Fruit fly (Drosophila melanogaster) whole organism, wandering third instar larva: Measurements from ENCODE around the gene CG11726.

Source experiments
- Abd-B ChIP-seq: fragments of >200 bp; optimal IDR thresholded peaks from 2 replicates; lab custom pipeline; 2017; ENCODE audit warnings: missing biosample characterization, missing genetic modification characterization
- CG32264 ChIP-seq: fragments of 200-800 bp; sonication (Bioruptor generic); optimal IDR thresholded peaks from 2 replicates; lab custom pipeline; 2016; ENCODE audit warnings: missing biosample characterization, missing genetic modification characterization
- Dfd ChIP-seq: fragments of >200 bp; optimal IDR thresholded peaks from 2 replicates; lab custom pipeline; 2017; ENCODE audit warnings: missing biosample characterization, missing genetic modification characterization
- Dif ChIP-seq: fragments of 200-275, 200-300 bp; sonication (Bioruptor generic); optimal IDR thresholded peaks from 2 replicates; lab custom pipeline; 2018; ENCODE audit warnings: missing biosample characterization, missing genetic modification characterization; ENCODE audit not compliant: partially characterized antibody
- GATAd ChIP-seq: sonication (Bioruptor generic); optimal IDR thresholded peaks from 2 replicates; lab custom pipeline; 2016; ENCODE audit warnings: missing biosample characterization, missing genetic modification characterization
- HLH106 ChIP-seq: fragments of 200-800 bp; optimal IDR thresholded peaks from 3 replicates; lab custom pipeline; 2019; ENCODE audit warnings: missing biosample characterization, mild to moderate bottlenecking, missing genetic modification characterization, moderate library complexity
- Hr78 ChIP-seq: fragments of >200 bp; optimal IDR thresholded peaks from 2 replicates; lab custom pipeline; 2017; ENCODE audit warnings: missing biosample characterization, missing genetic modification characterization
- Hr83 ChIP-seq: fragments of 200-300 bp; sonication (Bioruptor generic); optimal IDR thresholded peaks from 2 replicates; lab custom pipeline; 2016; ENCODE audit warnings: missing biosample characterization, mild to moderate bottlenecking, missing genetic modification characterization, moderate library complexity; ENCODE audit not compliant: poor library complexity, severe bottlenecking
- Jra ChIP-seq: sonication (Bioruptor generic); optimal IDR thresholded peaks from 2 replicates; lab custom pipeline; 2016; ENCODE audit warnings: missing biosample characterization, missing genetic modification characterization
- Mio ChIP-seq: sonication (Bioruptor generic); optimal IDR thresholded peaks from 2 replicates; lab custom pipeline; 2016; ENCODE audit warnings: missing biosample characterization, missing genetic modification characterization
- Myc ChIP-seq: fragments of >200 bp; optimal IDR thresholded peaks from 2 replicates; lab custom pipeline; 2017
- N ChIP-seq: fragments of >200 bp; optimal IDR thresholded peaks from 2 replicates; lab custom pipeline; 2018; ENCODE audit warnings: missing biosample characterization, missing external identifiers, missing genetic modification characterization
- OdsH ChIP-seq: fragments of 200-800 bp; sonication (Bioruptor generic); optimal IDR thresholded peaks from 2 replicates; lab custom pipeline; 2016; ENCODE audit warnings: missing biosample characterization, mild to moderate bottlenecking, missing genetic modification characterization
- Rel ChIP-seq, 2 experiments: fragments of 200-800 bp; sonication (Bioruptor generic) in 1 of 2; optimal IDR thresholded peaks; 2 replicates in 1 of 2; 3 replicates in 1 of 2; lab custom pipeline; 2016 to 2019; ENCODE audit warnings: mild to moderate bottlenecking in 2 of 2, missing biosample characterization in 2 of 2, missing genetic modification characterization in 2 of 2, moderate library complexity in 1 of 2
- Sp1 ChIP-seq: fragments of 200-800 bp; sonication (Bioruptor generic); optimal IDR thresholded peaks from 3 replicates; lab custom pipeline; 2019; ENCODE audit warnings: missing biosample characterization, mild to moderate bottlenecking, missing genetic modification characterization, moderate library complexity
- Vsx2 ChIP-seq: fragments of 200-300, 225-300 bp; sonication (Bioruptor generic); optimal IDR thresholded peaks from 2 replicates; lab custom pipeline; 2018; ENCODE audit warnings: missing biosample characterization, missing genetic modification characterization; ENCODE audit not compliant: partially characterized antibody
- dl ChIP-seq, 2 experiments: fragments of 175-275, 200-275 bp in 1 of 2; fragments of 200-275 bp in 1 of 2; sonication (Bioruptor generic); optimal IDR thresholded peaks; lab custom pipeline; 2018; ENCODE audit warnings: mild to moderate bottlenecking in 2 of 2, missing biosample characterization in 2 of 2, missing genetic modification characterization in 2 of 2, moderate library complexity in 2 of 2; ENCODE audit not compliant: partially characterized antibody in 2 of 2, insufficient read depth in 1 of 2
- dsf ChIP-seq: sonication (Bioruptor generic); optimal IDR thresholded peaks from 2 replicates; lab custom pipeline; 2016; ENCODE audit warnings: missing biosample characterization, missing genetic modification characterization, borderline replicate concordance
- ey ChIP-seq: fragments of 200-800 bp; sonication (Bioruptor generic); optimal IDR thresholded peaks from 2 replicates; lab custom pipeline; 2016; ENCODE audit warnings: missing biosample characterization, missing genetic modification characterization
- foxo ChIP-seq, 2 experiments: fragments of 200-800 bp; sonication (Bioruptor generic); optimal IDR thresholded peaks; 2 replicates in 1 of 2; 3 replicates in 1 of 2; lab custom pipeline; 2016 to 2017; ENCODE audit warnings: missing biosample characterization in 2 of 2, missing genetic modification characterization in 2 of 2
- fru ChIP-seq: fragments of 200-800 bp; sonication (Bioruptor generic); optimal IDR thresholded peaks from 3 replicates; lab custom pipeline; 2016; ENCODE audit warnings: missing biosample characterization, mild to moderate bottlenecking, missing genetic modification characterization
- h ChIP-seq: fragments of 200-800 bp; sonication (Bioruptor generic); optimal IDR thresholded peaks from 3 replicates; lab custom pipeline; 2016; ENCODE audit warnings: missing biosample characterization, mild to moderate bottlenecking, missing genetic modification characterization
- jim ChIP-seq: fragments of 175-275, 200-325 bp; sonication (Bioruptor generic); optimal IDR thresholded peaks from 2 replicates; lab custom pipeline; 2016; ENCODE audit warnings: missing biosample characterization, mild to moderate bottlenecking, missing genetic modification characterization
- lola ChIP-seq: fragments of >200 bp; optimal IDR thresholded peaks from 2 replicates; lab custom pipeline; 2017; ENCODE audit warnings: missing biosample characterization, missing genetic modification characterization
- pan ChIP-seq: fragments of >200 bp; optimal IDR thresholded peaks from 2 replicates; lab custom pipeline; 2017
- psq ChIP-seq: fragments of 200-800 bp; sonication (Bioruptor generic); optimal IDR thresholded peaks from 3 replicates; lab custom pipeline; 2017; ENCODE audit warnings: missing biosample characterization, mild to moderate bottlenecking, missing genetic modification characterization, moderate library complexity
- rgr ChIP-seq: fragments of 200-800 bp; sonication (Bioruptor generic); optimal IDR thresholded peaks from 3 replicates; lab custom pipeline; 2016; ENCODE audit warnings: missing biosample characterization, mild to moderate bottlenecking, missing genetic modification characterization
- sage ChIP-seq: fragments of 200-800 bp; sonication (Bioruptor generic); optimal IDR thresholded peaks from 2 replicates; lab custom pipeline; 2016; ENCODE audit warnings: missing biosample characterization, mild to moderate bottlenecking, missing genetic modification characterization
- sv ChIP-seq: fragments of 200-800 bp; sonication (Bioruptor generic); optimal IDR thresholded peaks from 3 replicates; lab custom pipeline; 2016; ENCODE audit warnings: missing biosample characterization, missing genetic modification characterization
- tai ChIP-seq: sonication (Bioruptor generic); optimal IDR thresholded peaks from 2 replicates; lab custom pipeline; 2016; ENCODE audit warnings: missing biosample characterization, missing genetic modification characterization
- usp ChIP-seq: fragments of >200 bp; optimal IDR thresholded peaks from 2 replicates; lab custom pipeline; 2017; ENCODE audit warnings: missing biosample characterization, missing genetic modification characterization
- woc ChIP-seq: sonication (Bioruptor generic); optimal IDR thresholded peaks from 2 replicates; lab custom pipeline; 2016; ENCODE audit warnings: missing biosample characterization, mild to moderate bottlenecking, missing genetic modification characterization

CG11726 gene

DNA sequence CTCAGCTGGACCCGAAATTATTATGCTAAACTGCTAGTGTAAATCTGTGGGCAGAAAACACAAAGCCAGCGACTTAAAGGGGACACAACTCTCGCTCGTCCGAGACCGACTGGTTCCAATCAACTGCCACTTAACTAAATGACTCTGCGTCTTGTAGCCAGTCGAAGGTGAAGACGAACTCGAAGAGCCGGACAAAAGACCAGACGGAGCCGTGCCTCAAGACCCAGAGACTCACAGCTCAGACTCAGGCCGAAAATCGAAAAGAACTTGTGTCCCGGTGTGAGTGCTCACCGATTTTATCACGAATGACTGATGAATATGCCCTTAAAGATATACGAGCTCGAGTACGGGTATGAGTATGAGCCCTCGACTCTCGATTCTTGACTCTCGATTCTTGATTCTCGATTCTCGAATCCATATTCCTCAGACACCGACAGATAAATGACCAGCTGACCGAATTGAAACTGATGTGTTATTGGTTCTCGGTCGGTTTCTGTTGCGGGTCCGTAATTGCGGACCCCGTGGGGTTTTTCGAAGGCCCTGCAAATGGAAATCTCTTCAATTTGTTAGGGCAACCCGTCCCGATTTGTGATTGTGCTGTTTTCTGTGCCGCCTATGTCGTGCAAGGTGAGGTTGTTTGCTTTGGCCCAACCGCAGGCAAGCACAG lies 12.2 kb downstream of the CG11726 start:
- TF ChIP-seq Rel (GFP tag; optimal IDR thresholded peaks at IDR 0.05; lab: Kevin White, UChicago): no peak
- TF ChIP-seq Rel (tag; optimal IDR thresholded peaks at IDR 0.05; lab: Kevin White, UChicago): peak; percentile 42
- TF ChIP-seq Dif (GFP tag; lab: Kevin White, UChicago): peak; percentile 13
- TF ChIP-seq Vsx2 (GFP tag; lab: Kevin White, UChicago): peak; percentile 10
- TF ChIP-seq CG32264 (GFP tag; lab: Kevin White, UChicago): no peak
- no peak for TF ChIP-seq N (GFP tag; lab: Kevin White, UChicago)
- peak in 1 of 2 experiments; percentile 14 for TF ChIP-seq dl (GFP tag; optimal IDR thresholded peaks at IDR 0.05; lab: Kevin White, UChicago; ENCODE audit: insufficient read depth in 1 of 2, partially characterized antibody in 2 of 2)
- no peak for TF ChIP-seq fru (GFP tag; lab: Kevin White, UChicago)
- TF ChIP-seq Myc (lab: Kevin White, UChicago): no peak
- TF ChIP-seq OdsH (GFP tag; lab: Kevin White, UChicago): no peak
- no peak for TF ChIP-seq Mio (GFP tag; lab: Kevin White, UChicago)

DNA sequence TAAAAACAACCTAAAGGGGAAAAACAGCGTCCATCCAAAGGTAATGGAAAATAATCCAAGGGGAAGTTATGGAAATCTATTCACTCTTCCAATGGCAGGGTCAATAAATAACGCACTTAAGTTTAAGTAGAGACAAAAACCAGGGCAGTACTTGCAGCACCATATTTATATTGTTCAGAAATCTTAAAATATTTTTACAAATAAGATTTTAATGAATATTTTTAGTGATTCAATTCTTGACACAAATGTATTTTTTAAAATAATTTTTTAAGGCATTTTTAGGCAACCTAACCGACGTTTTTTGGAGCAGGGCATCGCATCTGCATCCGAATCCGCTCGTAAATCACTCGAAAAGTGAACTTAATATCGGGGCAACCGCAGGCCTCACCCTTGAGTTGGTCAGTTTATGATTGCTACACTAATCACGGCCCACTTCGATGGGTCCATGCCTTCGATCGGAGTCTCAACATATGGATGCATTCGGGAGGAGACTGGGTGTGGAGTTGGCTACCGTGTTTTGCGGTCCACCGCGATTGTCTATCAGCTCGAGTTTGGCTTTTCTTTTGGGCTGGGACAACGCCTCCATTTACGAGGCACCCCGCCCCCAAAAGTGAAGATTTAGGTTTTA lies 12.8 kb downstream of the CG11726 start:
- TF ChIP-seq psq (GFP tag; lab: Kevin White, UChicago) (peak; percentile 32), ey (GFP tag; lab: Kevin White, UChicago) (peak; percentile 25), woc (GFP tag; lab: Kevin White, UChicago) (peak; percentile 8), h (GFP tag; lab: Kevin White, UChicago) (peak; percentile 42), HLH106 (peak; percentile 36), dsf (GFP tag; lab: Kevin White, UChicago) (no peak), Jra (GFP tag; lab: Kevin White, UChicago) (no peak), foxo (GFP tag; optimal IDR thresholded peaks at IDR 0.05; lab: Kevin White, UChicago) (peak in 1 of 2 experiments; percentile 50), pan (lab: Kevin White, UChicago) (no peak), Hr78 (GFP tag; lab: Kevin White, UChicago) (no peak), Myc (lab: Kevin White, UChicago) (no peak), Sp1 (GFP tag; lab: Kevin White, UChicago) (peak; percentile 38), sage (GFP tag; lab: Kevin White, UChicago) (no peak), GATAd (GFP tag; lab: Kevin White, UChicago) (no peak), Rel (GFP tag; optimal IDR thresholded peaks at IDR 0.05; lab: Kevin White, UChicago) (no peak), Rel (tag; optimal IDR thresholded peaks at IDR 0.05; lab: Kevin White, UChicago) (no peak), OdsH (GFP tag; lab: Kevin White, UChicago) (peak; percentile 56), tai (GFP tag; lab: Kevin White, UChicago) (peak; percentile 21), Vsx2 (GFP tag; lab: Kevin White, UChicago) (no peak), rgr (GFP tag; lab: Kevin White, UChicago) (peak; percentile 5), Dfd (GFP tag; lab: Kevin White, UChicago) (no peak)

DNA sequence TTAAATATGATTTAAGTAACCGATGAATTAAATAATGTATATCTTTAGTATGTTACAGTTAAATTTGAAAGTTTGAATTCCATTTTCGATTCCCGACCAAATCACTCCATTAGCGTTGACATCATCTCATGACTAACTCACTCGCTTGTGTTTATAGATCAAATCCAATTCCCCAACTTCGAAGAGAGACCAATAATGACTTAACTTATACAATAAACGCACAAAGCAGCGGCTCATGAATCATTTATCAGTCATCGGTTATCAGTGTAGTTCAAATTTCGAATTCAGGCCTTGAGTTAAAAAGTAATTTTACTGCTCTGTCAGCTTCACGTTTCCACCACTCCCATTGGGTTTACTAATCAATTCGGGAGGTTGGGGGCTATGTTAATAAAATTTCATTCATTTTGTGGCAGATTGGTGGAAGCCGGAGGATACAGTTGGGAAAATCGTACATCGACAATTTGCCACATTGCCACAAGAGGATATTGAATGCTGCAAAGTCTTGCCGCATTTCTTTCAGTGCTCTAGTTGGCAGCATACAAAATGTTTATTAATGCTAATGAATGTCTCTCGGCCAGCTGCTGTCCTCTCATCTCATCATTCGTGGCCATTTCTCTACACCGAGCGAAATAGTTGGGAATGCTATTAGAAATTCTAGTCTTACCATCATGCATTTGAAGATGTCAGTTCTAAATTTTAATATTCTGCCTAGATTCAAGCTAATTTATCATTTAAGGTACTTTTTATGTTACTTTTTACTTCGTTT lies 14.0 kb downstream of the CG11726 start:
- TF ChIP-seq h (GFP tag; lab: Kevin White, UChicago): peak; percentile 8
- no peak for TF ChIP-seq Sp1 (GFP tag; lab: Kevin White, UChicago)
- no peak for TF ChIP-seq psq (GFP tag; lab: Kevin White, UChicago)
- TF ChIP-seq jim (GFP tag; lab: Kevin White, UChicago): no peak
- TF ChIP-seq Rel (GFP tag; optimal IDR thresholded peaks at IDR 0.05; lab: Kevin White, UChicago): no peak
- no peak for TF ChIP-seq Rel (tag; optimal IDR thresholded peaks at IDR 0.05; lab: Kevin White, UChicago)
- TF ChIP-seq foxo (GFP tag; optimal IDR thresholded peaks at IDR 0.05; lab: Kevin White, UChicago): peak in 1 of 2 experiments; percentile 9
- TF ChIP-seq Abd-B: no peak
- no peak for TF ChIP-seq N (GFP tag; lab: Kevin White, UChicago)
- no peak for TF ChIP-seq lola (GFP tag; lab: Kevin White, UChicago)
- TF ChIP-seq, all 38 proteins: peak for 2

DNA sequence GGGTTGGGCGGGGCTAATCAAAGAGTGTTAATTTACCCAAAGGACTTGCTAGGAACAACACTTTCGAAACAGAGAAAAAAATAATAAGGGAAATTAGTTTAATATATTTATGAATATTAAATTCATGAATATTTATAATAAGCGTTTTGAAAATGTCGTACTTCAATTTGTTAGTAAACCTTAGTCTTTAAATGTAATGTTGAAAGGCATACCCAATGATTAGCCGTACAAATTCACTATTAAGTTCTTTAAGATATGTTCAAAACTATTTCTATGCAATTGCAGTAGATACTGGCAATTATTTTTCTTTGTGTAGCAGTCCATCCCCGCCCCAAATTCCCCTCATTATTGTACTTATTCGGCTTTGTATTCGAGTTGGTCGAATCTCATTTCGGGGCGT lies 16.0 kb downstream of the CG11726 start:
- TF ChIP-seq Mio (GFP tag; lab: Kevin White, UChicago) (no peak), usp (no peak), h (GFP tag; lab: Kevin White, UChicago) (no peak), sage (GFP tag; lab: Kevin White, UChicago) (no peak), Jra (GFP tag; lab: Kevin White, UChicago) (no peak), OdsH (GFP tag; lab: Kevin White, UChicago) (no peak), Hr83 (GFP tag; lab: Kevin White, UChicago) (no peak), pan (lab: Kevin White, UChicago) (no peak), HLH106 (no peak), N (GFP tag; lab: Kevin White, UChicago) (no peak), Myc (lab: Kevin White, UChicago) (no peak), rgr (GFP tag; lab: Kevin White, UChicago) (no peak), sv (GFP tag; lab: Kevin White, UChicago) (no peak), Dfd (GFP tag; lab: Kevin White, UChicago) (no peak)
